Fruit fly (Drosophila melanogaster): Measurements from ENCODE around the gene CG7778.

Gene CG7778

DNA sequence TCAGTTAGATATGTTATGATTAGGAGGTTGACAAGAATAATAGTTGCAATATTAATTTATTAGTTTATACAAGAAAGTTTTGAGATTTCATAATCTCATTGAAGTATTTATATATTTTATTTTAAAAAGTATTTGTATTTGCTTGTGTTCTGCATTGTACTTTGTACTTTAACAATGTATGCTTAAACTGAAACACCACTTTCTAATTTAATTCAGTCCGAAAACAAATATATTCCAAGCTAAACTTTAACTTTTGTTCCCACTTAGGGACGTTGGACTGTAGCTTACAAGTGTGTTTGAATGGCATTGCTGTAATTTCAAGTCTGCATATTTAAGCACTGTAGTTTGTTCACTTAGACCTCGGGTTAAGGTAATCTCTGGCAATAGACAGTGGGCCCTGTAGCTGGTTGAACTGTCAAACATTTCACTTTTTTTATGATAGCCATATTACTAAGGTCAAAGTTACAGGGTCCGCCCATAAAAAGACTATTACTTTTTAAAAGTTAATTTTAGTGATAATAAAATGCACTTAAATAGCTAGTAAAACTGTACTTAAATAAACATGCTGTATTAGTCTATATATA lies 25.0 kb downstream of the CG7778 start (continued):
- TF ChIP-seq otp (GFP tag; IDR thresholded peaks at IDR 0.05) (no peak), hb (GFP tag; IDR thresholded peaks at IDR 0.05; ENCODE audit: partially characterized antibody) (no peak), knrl (GFP tag; IDR thresholded peaks at IDR 0.05; ENCODE audit: partially characterized antibody) (no peak), CG17829 (tag; optimal IDR thresholded peaks at IDR 0.05) (peak; percentile 31), mld (GFP tag; IDR thresholded peaks at IDR 0.05; ENCODE audit: partially characterized antibody) (no peak), maf-S (GFP tag; optimal IDR thresholded peaks at IDR 0.05) (no peak), schlank (tag; optimal IDR thresholded peaks at IDR 0.05) (no peak), CG10431 (GFP tag; optimal IDR thresholded peaks at IDR 0.05) (no peak), pho (GFP tag; optimal IDR thresholded peaks at IDR 0.05) (no peak), CG11723 (GFP tag; optimal IDR thresholded peaks at IDR 0.05) (no peak), CG4820 (GFP tag; optimal IDR thresholded peaks at IDR 0.05) (no peak), CG10366 (GFP tag; IDR thresholded peaks at IDR 0.05) (0 out of 2 replicates have a peak, but pooled peaks have one; percentile 8), Ptx1 (GFP tag; IDR thresholded peaks at IDR 0.05) (no peak), prd (optimal IDR thresholded peaks at IDR 0.05) (no peak), prd (GFP tag; IDR thresholded peaks at IDR 0.05) (no peak), gcm (GFP tag; optimal IDR thresholded peaks at IDR 0.05) (no peak), exex (tag; optimal IDR thresholded peaks at IDR 0.05) (no peak), Abd-B (GFP tag; optimal IDR thresholded peaks at IDR 0.05) (no peak), Antp (GFP tag; optimal IDR thresholded peaks at IDR 0.05) (no peak), Xbp1 (GFP tag; optimal IDR thresholded peaks at IDR 0.05) (no peak), sug (tag; optimal IDR thresholded peaks at IDR 0.05) (no peak), Doc2 (GFP tag; IDR thresholded peaks at IDR 0.05) (no peak), CG7963 (GFP tag; IDR thresholded peaks at IDR 0.05; ENCODE audit: partially characterized antibody) (no peak), CG7928 (GFP tag; optimal IDR thresholded peaks at IDR 0.05) (no peak), CG15269 (tag; optimal IDR thresholded peaks at IDR 0.05) (peak; percentile 49), luna (GFP tag; optimal IDR thresholded peaks at IDR 0.05) (no peak), Hmx (GFP tag; optimal IDR thresholded peaks at IDR 0.05) (no peak), CG16863 (GFP tag; optimal IDR thresholded peaks at IDR 0.05) (no peak), CG30403 (GFP tag; optimal IDR thresholded peaks at IDR 0.05) (peak; percentile 33), Poxn (GFP tag; IDR thresholded peaks at IDR 0.05) (no peak), CG12391 (tag; optimal IDR thresholded peaks at IDR 0.05) (no peak), gem (tag; optimal IDR thresholded peaks at IDR 0.05) (peak; percentile 42), CG34422 (GFP tag; IDR thresholded peaks at IDR 0.05) (no peak), CG17385 (GFP tag; optimal IDR thresholded peaks at IDR 0.05) (no peak), CG32772 (GFP tag; IDR thresholded peaks at IDR 0.05) (no peak), CG13296 (GFP tag; optimal IDR thresholded peaks at IDR 0.05) (no peak), ssp (GFP tag; IDR thresholded peaks at IDR 0.05) (no peak), CG2889 (GFP tag; IDR thresholded peaks at IDR 0.05) (no peak), klu (GFP tag; IDR thresholded peaks at IDR 0.05) (no peak), Spps (tag; optimal IDR thresholded peaks at IDR 0.05) (no peak), zf30C (GFP tag; optimal IDR thresholded peaks at IDR 0.05) (no peak), Sox102F (GFP tag; optimal IDR thresholded peaks at IDR 0.05) (peak; percentile 23), zfh1 (GFP tag; IDR thresholded peaks at IDR 0.05) (no peak), lola (GFP tag; optimal IDR thresholded peaks at IDR 0.05) (no peak), CG12299 (tag; optimal IDR thresholded peaks at IDR 0.05) (no peak), Nf-YC (tag; optimal IDR thresholded peaks at IDR 0.05) (no peak), CoRest (tag; optimal IDR thresholded peaks at IDR 0.05) (peak; percentile 10), sens (GFP tag) (no peak), CG2678 (tag; optimal IDR thresholded peaks at IDR 0.05) (peak; percentile 65), Neu2 (GFP tag; optimal IDR thresholded peaks at IDR 0.05; ENCODE audit: borderline replicate concordance) (no peak), tll (GFP tag; optimal IDR thresholded peaks at IDR 0.05) (no peak)

Data from whole organism, embryonic.